Worm (Caenorhabditis elegans) whole organism, L2 larva: ENCODE results near the gene idpp-12.

Source experiments
- C34F6.9 ChIP-seq: fragments of 150-350 bp; optimal IDR thresholded peaks from 2 replicates; lab custom pipeline; 2014; ENCODE audit warnings: missing biosample characterization, missing genetic modification characterization
- F13H6.1 ChIP-seq: sonication (generic microtip); optimal IDR thresholded peaks from 2 replicates; lab custom pipeline; 2016; ENCODE audit warnings: missing genetic modification characterization, missing compliant biosample characterization
- R02D3.7 ChIP-seq: fragments of 150-350 bp; optimal IDR thresholded peaks from 2 replicates; lab custom pipeline; 2014; ENCODE audit warnings: missing biosample characterization, missing genetic modification characterization
- Y55F3AM.14 ChIP-seq: fragments of 200-800 bp; sonication (Bioruptor generic); optimal IDR thresholded peaks from 2 replicates; lab custom pipeline; 2018; ENCODE audit warnings: mild to moderate bottlenecking, missing genetic modification characterization, missing compliant biosample characterization
- ZK546.5 ChIP-seq: sonication (generic microtip); optimal IDR thresholded peaks from 2 replicates; lab custom pipeline; 2017; ENCODE audit warnings: missing biosample characterization, missing genetic modification characterization
- alr-1 ChIP-seq: fragments of 150-350 bp; optimal IDR thresholded peaks from 2 replicates; lab custom pipeline; 2014; ENCODE audit warnings: missing biosample characterization, missing genetic modification characterization
- aly-2 ChIP-seq: fragments of 150-350 bp; optimal IDR thresholded peaks from 2 replicates; lab custom pipeline; 2014; ENCODE audit warnings: missing biosample characterization, missing genetic modification characterization
- ama-1 ChIP-seq: fragments of 150-350 bp; optimal IDR thresholded peaks from 2 replicates; lab custom pipeline; 2018; ENCODE audit warnings: inconsistent platforms
- blmp-1 ChIP-seq: sonication (generic microtip); optimal IDR thresholded peaks from 2 replicates; lab custom pipeline; 2017; ENCODE audit warnings: missing genetic modification characterization, mild to moderate bottlenecking, missing compliant biosample characterization, antibody characterized with exemption, moderate library complexity; ENCODE audit not compliant: insufficient read depth
- ceh-16 ChIP-seq: fragments of 150-350 bp; optimal IDR thresholded peaks from 2 replicates; lab custom pipeline; 2014; ENCODE audit warnings: missing biosample characterization, missing genetic modification characterization
- ceh-82 ChIP-seq: fragments of 150-350 bp; optimal IDR thresholded peaks from 2 replicates; lab custom pipeline; 2014; ENCODE audit warnings: missing biosample characterization, missing genetic modification characterization
- crh-2 ChIP-seq: sonication (generic microtip); optimal IDR thresholded peaks from 2 replicates; lab custom pipeline; 2017; ENCODE audit warnings: missing biosample characterization, missing genetic modification characterization
- dmd-4 ChIP-seq: sonication (generic microtip); optimal IDR thresholded peaks from 2 replicates; lab custom pipeline; 2017; ENCODE audit warnings: missing biosample characterization, missing genetic modification characterization
- egl-27 ChIP-seq: sonication (generic microtip); optimal IDR thresholded peaks from 3 replicates; lab custom pipeline; 2017; ENCODE audit warnings: missing biosample characterization, missing genetic modification reagents, missing genetic modification characterization
- elt-1 ChIP-seq: fragments of 150-350 bp; optimal IDR thresholded peaks from 2 replicates; lab custom pipeline; 2014; ENCODE audit warnings: missing biosample characterization, missing genetic modification characterization
- elt-3 ChIP-seq: sonication (generic microtip); optimal IDR thresholded peaks from 2 replicates; lab custom pipeline; 2017; ENCODE audit warnings: missing biosample characterization, missing genetic modification characterization
- fos-1 ChIP-seq: fragments of 150-350 bp; optimal IDR thresholded peaks from 2 replicates; lab custom pipeline; 2014; ENCODE audit warnings: missing biosample characterization, missing genetic modification characterization
- gmeb-1 ChIP-seq: fragments of 150-350 bp; optimal IDR thresholded peaks from 2 replicates; lab custom pipeline; 2014; ENCODE audit warnings: missing biosample characterization, missing genetic modification characterization
- lin-11 ChIP-seq: fragments of 150-350 bp; sonication (generic microtip); optimal IDR thresholded peaks from 2 replicates; lab custom pipeline; 2014; ENCODE audit warnings: missing biosample characterization, missing genetic modification characterization, inconsistent platforms, mixed read lengths
- lin-13 ChIP-seq: fragments of 150-350 bp; optimal IDR thresholded peaks from 2 replicates; lab custom pipeline; 2014; ENCODE audit warnings: missing biosample characterization, missing genetic modification reagents, missing genetic modification characterization
- lin-39 ChIP-seq: fragments of 150-350 bp; optimal IDR thresholded peaks from 2 replicates; lab custom pipeline; 2014; ENCODE audit warnings: missing biosample characterization, missing genetic modification reagents, missing genetic modification characterization
- lsy-2 ChIP-seq, 2 experiments: fragments of 150-350 bp in 1 of 2; sonication (generic microtip) in 1 of 2; optimal IDR thresholded peaks; 2 replicates each; lab custom pipeline; 2014 to 2017; ENCODE audit warnings: missing biosample characterization in 2 of 2, missing genetic modification characterization in 2 of 2
- mab-5 ChIP-seq: fragments of 150-350 bp; optimal IDR thresholded peaks from 2 replicates; lab custom pipeline; 2014; ENCODE audit warnings: missing biosample characterization, missing genetic modification characterization
- mbf-1 ChIP-seq: sonication (generic microtip); optimal IDR thresholded peaks from 2 replicates; lab custom pipeline; 2017; ENCODE audit warnings: missing biosample characterization, missing genetic modification characterization
- mdl-1 ChIP-seq, 2 experiments: fragments of 150-350 bp in 1 of 2; sonication (generic microtip) in 1 of 2; optimal IDR thresholded peaks; 2 replicates each; lab custom pipeline; 2017; ENCODE audit warnings: missing biosample characterization in 2 of 2, missing genetic modification characterization in 2 of 2
- nhr-10 ChIP-seq: sonication (generic microtip); optimal IDR thresholded peaks from 2 replicates; lab custom pipeline; 2017; ENCODE audit warnings: missing biosample characterization, missing genetic modification characterization
- nhr-11 ChIP-seq: fragments of 150-350 bp; optimal IDR thresholded peaks from 2 replicates; lab custom pipeline; 2014; ENCODE audit warnings: missing biosample characterization, missing genetic modification characterization
- nhr-12 ChIP-seq: fragments of 150-350 bp; optimal IDR thresholded peaks from 2 replicates; lab custom pipeline; 2014; ENCODE audit warnings: missing biosample characterization, missing genetic modification characterization
- nhr-129 ChIP-seq: fragments of 150-350 bp; optimal IDR thresholded peaks from 2 replicates; lab custom pipeline; 2014; ENCODE audit warnings: missing biosample characterization, missing genetic modification characterization
- nhr-21 ChIP-seq: fragments of 150-350 bp; optimal IDR thresholded peaks from 2 replicates; lab custom pipeline; 2014; ENCODE audit warnings: missing biosample characterization, missing genetic modification characterization
- nhr-23 ChIP-seq: fragments of 150-350 bp; optimal IDR thresholded peaks from 2 replicates; lab custom pipeline; 2014; ENCODE audit warnings: missing biosample characterization, missing genetic modification reagents, missing genetic modification characterization
- nhr-237 ChIP-seq: fragments of 150-350 bp; optimal IDR thresholded peaks from 2 replicates; lab custom pipeline; 2014; ENCODE audit warnings: missing biosample characterization, missing genetic modification characterization
- nhr-25 ChIP-seq: fragments of 150-350 bp; sonication (generic microtip); optimal IDR thresholded peaks from 3 replicates; lab custom pipeline; 2014; ENCODE audit warnings: missing biosample characterization, missing genetic modification characterization
- nhr-6 ChIP-seq: fragments of 150-350 bp; optimal IDR thresholded peaks from 2 replicates; lab custom pipeline; 2014; ENCODE audit warnings: missing biosample characterization, missing genetic modification characterization
- nhr-77 ChIP-seq: fragments of 150-350 bp; optimal IDR thresholded peaks from 2 replicates; lab custom pipeline; 2014; ENCODE audit warnings: missing biosample characterization, missing genetic modification characterization
- peb-1 ChIP-seq: fragments of 150-350 bp; optimal IDR thresholded peaks from 2 replicates; lab custom pipeline; 2014; ENCODE audit warnings: missing biosample characterization, missing genetic modification characterization
- sem-4 ChIP-seq: fragments of 150-350 bp; optimal IDR thresholded peaks from 2 replicates; lab custom pipeline; 2014; ENCODE audit warnings: missing biosample characterization, missing genetic modification reagents, missing genetic modification characterization
- skn-1 ChIP-seq: sonication (generic microtip); optimal IDR thresholded peaks from 2 replicates; lab custom pipeline; 2017; ENCODE audit warnings: missing biosample characterization, missing genetic modification characterization
- sma-3 ChIP-seq: sonication (generic microtip); optimal IDR thresholded peaks from 2 replicates; lab custom pipeline; 2016; ENCODE audit warnings: missing genetic modification reagents, missing genetic modification characterization, missing compliant biosample characterization
- sma-9 ChIP-seq, 2 experiments: fragments of 150-350 bp in 1 of 2; sonication (generic microtip) in 1 of 2; optimal IDR thresholded peaks; 2 replicates each; lab custom pipeline; 2014 to 2016; ENCODE audit warnings: missing genetic modification characterization in 2 of 2, mild to moderate bottlenecking in 1 of 2, missing biosample characterization in 1 of 2, missing compliant biosample characterization in 1 of 2, missing genetic modification reagents in 1 of 2, moderate library complexity in 1 of 2
- snpc-4 ChIP-seq: fragments of 150-350 bp; optimal IDR thresholded peaks from 2 replicates; lab custom pipeline; 2014; ENCODE audit warnings: missing biosample characterization, missing genetic modification characterization
- unc-39 ChIP-seq: fragments of 150-350 bp; optimal IDR thresholded peaks from 2 replicates; lab custom pipeline; 2014; ENCODE audit warnings: missing biosample characterization, missing genetic modification characterization
- unc-55 ChIP-seq: fragments of 150-350 bp; sonication (generic microtip); optimal IDR thresholded peaks from 3 replicates; lab custom pipeline; 2014; ENCODE audit warnings: missing biosample characterization, missing genetic modification reagents, missing genetic modification characterization
- unc-62 ChIP-seq: fragments of 150-350 bp; optimal IDR thresholded peaks from 2 replicates; lab custom pipeline; 2014; ENCODE audit warnings: missing biosample characterization, missing genetic modification reagents, missing genetic modification characterization
- zag-1 ChIP-seq: fragments of 150-350 bp; optimal IDR thresholded peaks from 2 replicates; lab custom pipeline; 2014; ENCODE audit warnings: missing biosample characterization, missing genetic modification characterization
- ztf-1 ChIP-seq: fragments of 200-800 bp; sonication (Bioruptor generic); conservative IDR thresholded peaks from 2 replicates; pipeline ENCODE4 v1.3.6; 2022; ENCODE audit warnings: missing genetic modification characterization, missing compliant biosample characterization
- ztf-11 ChIP-seq: sonication (generic microtip); optimal IDR thresholded peaks from 2 replicates; lab custom pipeline; 2017; ENCODE audit warnings: missing biosample characterization, missing genetic modification characterization
- ztf-4 ChIP-seq: fragments of 150-350 bp; optimal IDR thresholded peaks from 2 replicates; lab custom pipeline; 2014; ENCODE audit warnings: missing biosample characterization, missing genetic modification characterization

Gene idpp-12

ce11 chrIV:3310662-3311219 is 7.0 kb downstream of the idpp-12 start:
- TF ChIP-seq sma-9 (GFP tag; optimal IDR thresholded peaks at IDR 0.05; lab: Kevin White, UChicago) (peak; percentile 41), sma-9 (tag; optimal IDR thresholded peaks at IDR 0.05; lab: Kevin White, UChicago) (no peak), nhr-23 (no peak)

- TF ChIP-seq F13H6.1: peak; percentile 64
- no peak for TF ChIP-seq ama-1 (lab: Kevin White, UChicago)
- TF ChIP-seq ceh-16: no peak
- TF ChIP-seq mdl-1 (tag; optimal IDR thresholded peaks at IDR 0.05; lab: Kevin White, UChicago): peak in 1 of 2 experiments; percentile 63
- TF ChIP-seq nhr-6 (tag; lab: Kevin White, UChicago): no peak
- no peak for TF ChIP-seq elt-1
- peak; percentile 44 for TF ChIP-seq lin-13 (GFP tag; lab: Kevin White, UChicago)
- no peak for TF ChIP-seq Y55F3AM.14
- no peak for TF ChIP-seq nhr-10 (tag; lab: Kevin White, UChicago)
- no peak for TF ChIP-seq nhr-11
- TF ChIP-seq elt-3 (tag; lab: Kevin White, UChicago): no peak
- TF ChIP-seq ceh-82 (tag; lab: Kevin White, UChicago): no peak
- peak; percentile 51 to 77 for TF ChIP-seq lsy-2 (tag; optimal IDR thresholded peaks at IDR 0.05; lab: Kevin White, UChicago)
- no peak for TF ChIP-seq skn-1 (tag; lab: Kevin White, UChicago)
- TF ChIP-seq unc-55 (GFP tag; lab: Kevin White, UChicago): peak; percentile 63
- peak; percentile 13 for TF ChIP-seq crh-2 (tag; lab: Kevin White, UChicago)
- no peak for TF ChIP-seq nhr-23
- no peak for TF ChIP-seq nhr-237 (tag; lab: Kevin White, UChicago)
- TF ChIP-seq peb-1 (tag; lab: Kevin White, UChicago): no peak
- TF ChIP-seq snpc-4 (tag; lab: Kevin White, UChicago): no peak
- TF ChIP-seq ztf-4 (tag; lab: Kevin White, UChicago): no peak
- TF ChIP-seq zag-1: no peak
- peak; percentile 43 for TF ChIP-seq sma-9 (GFP tag; optimal IDR thresholded peaks at IDR 0.05; lab: Kevin White, UChicago)
- TF ChIP-seq sma-9 (tag; optimal IDR thresholded peaks at IDR 0.05; lab: Kevin White, UChicago): no peak
- no peak for TF ChIP-seq sem-4 (tag; lab: Kevin White, UChicago)
- no peak for TF ChIP-seq lin-39 (tag; lab: Kevin White, UChicago)
- no peak for TF ChIP-seq nhr-77 (tag; lab: Kevin White, UChicago)
- no peak for TF ChIP-seq alr-1 (tag; lab: Kevin White, UChicago)
- peak; percentile 58 for TF ChIP-seq nhr-21
- peak; percentile 32 for TF ChIP-seq nhr-129 (tag; lab: Kevin White, UChicago)
- TF ChIP-seq unc-39: no peak
- no peak for TF ChIP-seq mbf-1
- peak; percentile 18 for TF ChIP-seq blmp-1
- TF ChIP-seq gmeb-1: peak; percentile 64
- TF ChIP-seq R02D3.7: no peak
- peak; percentile 69 for TF ChIP-seq C34F6.9 (tag; lab: Kevin White, UChicago)
- no peak for TF ChIP-seq unc-62 (GFP tag; lab: Kevin White, UChicago)
- TF ChIP-seq egl-27: no peak
- TF ChIP-seq fos-1 (tag; lab: Kevin White, UChicago): peak; percentile 21
- TF ChIP-seq aly-2 (tag; lab: Kevin White, UChicago): no peak
- TF ChIP-seq ztf-1 (GFP tag; lab: Robert Waterston, UW): no peak
- TF ChIP-seq nhr-25: peak; percentile 54
- no peak for TF ChIP-seq dmd-4 (tag; lab: Kevin White, UChicago)
- peak; percentile 78 for TF ChIP-seq sma-3 (GFP tag; lab: Kevin White, UChicago)
- no peak for TF ChIP-seq nhr-12 (tag; lab: Kevin White, UChicago)
- TF ChIP-seq ztf-11: no peak
- no peak for TF ChIP-seq ZK546.5 (tag; lab: Kevin White, UChicago)
- no peak for TF ChIP-seq lin-11 (tag; lab: Kevin White, UChicago)
- peak; percentile 32 for TF ChIP-seq mab-5
These were observed 7.5 kb downstream of the idpp-12 start, which contains the start of gene zip-11 for ce11 chrIV:3311243-3311642. zip-11 (plus strand) TSS chrIV:3311276.
